Fruit fly (Drosophila melanogaster): ENCODE results near the gene Pfdn5.

Gene Pfdn5

DNA sequence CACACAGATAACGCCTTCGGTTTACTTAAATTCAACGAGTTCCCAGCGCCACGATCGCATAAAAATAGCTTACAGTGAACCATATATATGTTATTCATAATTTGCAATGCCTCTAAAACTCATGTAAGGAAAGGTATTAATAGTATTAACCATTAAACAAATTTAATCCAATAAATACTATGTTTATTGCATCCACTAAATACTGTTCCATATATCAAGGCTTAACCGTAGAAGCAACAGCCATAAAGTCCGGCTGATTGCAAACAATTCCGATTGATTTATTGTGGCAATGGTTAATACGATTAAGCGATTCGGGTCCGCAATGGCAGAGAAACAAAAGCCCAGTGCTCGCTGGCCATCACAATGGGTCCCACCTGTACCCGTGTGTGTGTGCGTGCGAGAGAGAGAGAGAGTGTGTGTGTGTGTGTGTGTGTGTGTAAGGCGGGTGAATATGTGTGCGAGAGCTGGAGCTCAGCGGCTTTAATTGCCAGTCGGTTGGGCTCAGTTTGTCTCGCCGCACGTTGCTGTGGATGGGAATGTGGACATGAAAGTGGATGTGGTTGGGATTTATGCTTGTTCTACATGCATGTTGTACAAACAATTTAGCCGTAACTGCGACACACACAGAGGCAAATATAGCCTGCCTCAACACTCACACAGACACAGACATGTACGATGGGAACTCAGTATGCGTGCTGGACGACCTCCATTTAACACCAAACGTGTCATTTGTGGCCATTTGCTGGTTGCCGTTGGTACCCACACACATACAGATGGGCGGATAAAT, 7.9 kb downstream of the Pfdn5 start (continued):
- no peak for TF ChIP-seq dmrt11E (tag; optimal IDR thresholded peaks at IDR 0.05)
- TF ChIP-seq Hsf (GFP tag; optimal IDR thresholded peaks at IDR 0.05) = peak; percentile 23
- no peak for TF ChIP-seq Taf1 (GFP tag; IDR thresholded peaks at IDR 0.05)
- TF ChIP-seq CG10267 (tag; optimal IDR thresholded peaks at IDR 0.05) = peak; percentile 39
- no peak for TF ChIP-seq peb (GFP tag; IDR thresholded peaks at IDR 0.05)
- no peak for TF ChIP-seq CG11560 (tag; IDR thresholded peaks at IDR 0.05)
- TF ChIP-seq fu2 (GFP tag; optimal IDR thresholded peaks at IDR 0.05) = no peak
- TF ChIP-seq CG7357 (GFP tag; IDR thresholded peaks at IDR 0.05) = no peak
- TF ChIP-seq lbe (GFP tag; optimal IDR thresholded peaks at IDR 0.05) = no peak
- no peak for TF ChIP-seq ftz-f1 (GFP tag; optimal IDR thresholded peaks at IDR 0.05)
- peak; percentile 35 for TF ChIP-seq cg (GFP tag; optimal IDR thresholded peaks at IDR 0.05)
- TF ChIP-seq H2.0 (GFP tag; IDR thresholded peaks at IDR 0.05) = no peak
- no peak for TF ChIP-seq Nf-YC (tag; optimal IDR thresholded peaks at IDR 0.05)
- TF ChIP-seq CG14965 (GFP tag; optimal IDR thresholded peaks at IDR 0.05; ENCODE audit: borderline replicate concordance) = no peak
- peak; percentile 85 for TF ChIP-seq Ets65A (GFP tag)
- TF ChIP-seq Kr (GFP tag; optimal IDR thresholded peaks at IDR 0.05) = no peak
- no peak for TF ChIP-seq CG15696 (tag; optimal IDR thresholded peaks at IDR 0.05)
- TF ChIP-seq CG15601 (tag; optimal IDR thresholded peaks at IDR 0.05) = no peak
- TF ChIP-seq Ptx1 (GFP tag; IDR thresholded peaks at IDR 0.05) = 0 out of 2 replicates have a peak, but pooled peaks have one; percentile 29
- TF ChIP-seq Jarid2 (GFP tag; optimal IDR thresholded peaks at IDR 0.05) = peak; percentile 35
- TF ChIP-seq Mrtf (GFP tag; IDR thresholded peaks at IDR 0.05) = no peak
- TF ChIP-seq CG6175 (GFP tag; IDR thresholded peaks at IDR 0.05) = 0 out of 3 replicates have a peak, but pooled peaks have one; percentile 8
- TF ChIP-seq Abd-B (GFP tag; optimal IDR thresholded peaks at IDR 0.05) = peak; percentile 77
- no peak for TF ChIP-seq grn (GFP tag; optimal IDR thresholded peaks at IDR 0.05)
- peak; percentile 50 for TF ChIP-seq nmo (GFP tag; optimal IDR thresholded peaks at IDR 0.05)
- TF ChIP-seq CG31441 (GFP tag; IDR thresholded peaks at IDR 0.05) = peak; percentile 32; the same call in 1 of the 2 replicates
- no peak for TF ChIP-seq Bgb (GFP tag; IDR thresholded peaks at IDR 0.05; ENCODE audit: partially characterized antibody)
- TF ChIP-seq CG14710 (tag; optimal IDR thresholded peaks at IDR 0.05) = peak; percentile 41
- TF ChIP-seq Asciz (GFP tag; optimal IDR thresholded peaks at IDR 0.05) = peak; percentile 53
- peak; percentile 65 for TF ChIP-seq phol (tag; optimal IDR thresholded peaks at IDR 0.05)
- TF ChIP-seq croc (GFP tag; conservative IDR thresholded peaks at IDR 0.05) = no peak
- no peak for TF ChIP-seq CG5245 (GFP tag; optimal IDR thresholded peaks at IDR 0.05)
- peak; percentile 72 for TF ChIP-seq grau (tag; optimal IDR thresholded peaks at IDR 0.05)
- TF ChIP-seq slbo (GFP tag; IDR thresholded peaks at IDR 0.05) = peak; percentile 44; the same call in 1 of the 2 replicates
- 0 out of 2 replicates have a peak, but pooled peaks have one; percentile 43 for TF ChIP-seq Ada2b (GFP tag; IDR thresholded peaks at IDR 0.05)
- no peak for TF ChIP-seq YL-1 (GFP tag; optimal IDR thresholded peaks at IDR 0.05)
- no peak for TF ChIP-seq CG32767 (GFP tag; IDR thresholded peaks at IDR 0.05)
- no peak for TF ChIP-seq pum (GFP tag; optimal IDR thresholded peaks at IDR 0.05)
- TF ChIP-seq Dad (GFP tag; optimal IDR thresholded peaks at IDR 0.05) = no peak
- no peak for TF ChIP-seq Lpt (GFP tag; optimal IDR thresholded peaks at IDR 0.05)
- TF ChIP-seq kni (GFP tag; optimal IDR thresholded peaks at IDR 0.05) = peak; percentile 37
- no peak for TF ChIP-seq CG13624 (GFP tag; optimal IDR thresholded peaks at IDR 0.05)
- no peak for TF ChIP-seq Trl (optimal IDR thresholded peaks at IDR 0.05)
- TF ChIP-seq Trl (GFP tag; optimal IDR thresholded peaks at IDR 0.05) = no peak
- TF ChIP-seq tap (tag; optimal IDR thresholded peaks at IDR 0.05) = peak; percentile 36
- TF ChIP-seq wdn (GFP tag; IDR thresholded peaks at IDR 0.05) = 0 out of 2 replicates have a peak, but pooled peaks have one; percentile 37
- no peak for TF ChIP-seq her (GFP tag; optimal IDR thresholded peaks at IDR 0.05)
- no peak for TF ChIP-seq NC2α (GFP tag; optimal IDR thresholded peaks at IDR 0.05)
- TF ChIP-seq Bteb2 (GFP tag; optimal IDR thresholded peaks at IDR 0.05) = no peak
- no peak for TF ChIP-seq org-1 (GFP tag; optimal IDR thresholded peaks at IDR 0.05)
- no peak for TF ChIP-seq Sry-δ (GFP tag; optimal IDR thresholded peaks at IDR 0.05)

All from whole organism, embryonic.